Fruit fly (Drosophila melanogaster) whole organism, embryonic: Measurements from ENCODE around the gene FASN2.

Source experiments
- Blimp-1 ChIP-seq: fragments of 200-800 bp; sonication (Bioruptor generic); optimal IDR thresholded peaks from 3 replicates; lab custom pipeline; 2018; ENCODE audit warnings: missing biosample characterization, missing genetic modification characterization, mild to moderate bottlenecking, moderate library complexity, missing genetic modification reagents
- C15 ChIP-seq: fragments of 200-800 bp; sonication (Bioruptor generic); IDR thresholded peaks from 3 replicates; pipeline ENCODE4 v1.3.6; 2022; ENCODE audit warnings: missing biosample characterization, missing genetic modification characterization
- CG10267 ChIP-seq: fragments of 200-800 bp; sonication (Bioruptor generic); optimal IDR thresholded peaks from 2 replicates; lab custom pipeline; 2018; ENCODE audit warnings: missing biosample characterization, mild to moderate bottlenecking, missing genetic modification characterization, moderate library complexity
- CG10565 ChIP-seq: fragments of 200-800 bp; sonication (Bioruptor generic); optimal IDR thresholded peaks from 3 replicates; lab custom pipeline; 2016; ENCODE audit warnings: missing biosample characterization, mild to moderate bottlenecking, missing genetic modification characterization
- CG11093 ChIP-seq: fragments of 200-800 bp; sonication (Bioruptor generic); IDR thresholded peaks from 3 replicates; pipeline ENCODE4 v1.3.6; 2022; ENCODE audit warnings: missing biosample characterization, missing genetic modification characterization
- CG14965 ChIP-seq: fragments of 200-800 bp; sonication (Bioruptor generic); optimal IDR thresholded peaks from 2 replicates; lab custom pipeline; 2016; ENCODE audit warnings: missing biosample characterization, missing genetic modification characterization, borderline replicate concordance
- CG1529 ChIP-seq: fragments of 200-800 bp; sonication (Bioruptor generic); optimal IDR thresholded peaks from 3 replicates; lab custom pipeline; 2018; ENCODE audit warnings: missing biosample characterization, missing genetic modification characterization
- CG17328 ChIP-seq: fragments of 200-800 bp; sonication (Bioruptor generic); IDR thresholded peaks from 2 replicates; pipeline ENCODE4 v1.3.6; 2022; ENCODE audit warnings: missing biosample characterization, missing genetic modification characterization
- CG17361 ChIP-seq: fragments of 200-800 bp; sonication (Bioruptor generic); IDR thresholded peaks from 3 replicates; pipeline ENCODE4 v1.3.6; 2022; ENCODE audit warnings: missing biosample characterization, missing genetic modification characterization
- CG17385 ChIP-seq: fragments of 200-800 bp; sonication (Bioruptor generic); optimal IDR thresholded peaks from 3 replicates; lab custom pipeline; 2018; ENCODE audit warnings: missing biosample characterization, mild to moderate bottlenecking, missing genetic modification characterization
- CG17802 ChIP-seq: fragments of 200-800 bp; sonication (Bioruptor generic); optimal IDR thresholded peaks from 2 replicates; lab custom pipeline; 2018; ENCODE audit warnings: missing biosample characterization, mild to moderate bottlenecking, missing genetic modification characterization, moderate library complexity
- CG17912 ChIP-seq: fragments of 200-800 bp; sonication (Bioruptor generic); optimal IDR thresholded peaks from 2 replicates; lab custom pipeline; 2018; ENCODE audit warnings: missing biosample characterization, mild to moderate bottlenecking, missing genetic modification characterization
- CG18619 ChIP-seq: fragments of 200-800 bp; sonication (Bioruptor generic); optimal IDR thresholded peaks from 3 replicates; lab custom pipeline; 2017; ENCODE audit warnings: missing biosample characterization, mild to moderate bottlenecking, missing genetic modification characterization
- CG33557 ChIP-seq: fragments of 200-800 bp; sonication (Bioruptor generic); optimal IDR thresholded peaks from 2 replicates; lab custom pipeline; 2019; ENCODE audit warnings: missing biosample characterization, mild to moderate bottlenecking, missing genetic modification characterization, moderate library complexity
- CG3847 ChIP-seq: fragments of 200-800 bp; sonication (Bioruptor generic); IDR thresholded peaks from 2 replicates; pipeline ENCODE4 v1.3.6; 2022; ENCODE audit warnings: missing biosample characterization, missing genetic modification characterization
- CG43689 ChIP-seq: fragments of 200-800 bp; sonication (Bioruptor generic); IDR thresholded peaks from 2 replicates; pipeline ENCODE4 v1.3.6; 2022; ENCODE audit warnings: missing biosample characterization, missing genetic modification characterization
- CG5245 ChIP-seq: fragments of 200-800 bp; sonication (Bioruptor generic); optimal IDR thresholded peaks from 3 replicates; lab custom pipeline; 2016; ENCODE audit warnings: missing biosample characterization, missing genetic modification characterization
- CG5953 ChIP-seq: fragments of 200-800 bp; sonication (Bioruptor generic); IDR thresholded peaks from 2 replicates; pipeline ENCODE4 v1.3.6; 2022; ENCODE audit warnings: missing biosample characterization, missing genetic modification characterization
- CG6654 ChIP-seq: fragments of 200-800 bp; sonication (Bioruptor generic); optimal IDR thresholded peaks from 2 replicates; lab custom pipeline; 2017; ENCODE audit warnings: missing biosample characterization, mild to moderate bottlenecking, missing genetic modification characterization
- CG8478 ChIP-seq: fragments of >200 bp; optimal IDR thresholded peaks from 2 replicates; lab custom pipeline; 2018
- CG8944 ChIP-seq: fragments of 200-800 bp; sonication (Bioruptor generic); optimal IDR thresholded peaks from 3 replicates; lab custom pipeline; 2016; ENCODE audit warnings: missing biosample characterization, missing genetic modification characterization
- CG9215 ChIP-seq: fragments of 200-800 bp; sonication (Bioruptor generic); IDR thresholded peaks from 2 replicates; pipeline ENCODE4 v1.3.6; 2022; ENCODE audit warnings: missing biosample characterization, missing genetic modification characterization
- CG9609 ChIP-seq: fragments of 200-800 bp; sonication (Bioruptor generic); optimal IDR thresholded peaks from 3 replicates; lab custom pipeline; 2016; ENCODE audit warnings: missing biosample characterization, missing genetic modification characterization
- CG9727 ChIP-seq: fragments of 200-800 bp; sonication (Bioruptor generic); optimal IDR thresholded peaks from 3 replicates; lab custom pipeline; 2017; ENCODE audit warnings: missing biosample characterization, mild to moderate bottlenecking, missing genetic modification characterization
- CrebB ChIP-seq: fragments of 200-800 bp; sonication (Bioruptor generic); optimal IDR thresholded peaks from 3 replicates; lab custom pipeline; 2018; ENCODE audit warnings: missing biosample characterization, mild to moderate bottlenecking, missing genetic modification characterization
- Drgx ChIP-seq: fragments of 200-800 bp; sonication (Bioruptor generic); IDR thresholded peaks from 2 replicates; pipeline ENCODE4 v1.3.6; 2022; ENCODE audit warnings: missing biosample characterization, missing genetic modification characterization
- E2f1 ChIP-seq: fragments of 200-800 bp; sonication (Bioruptor generic); IDR thresholded peaks from 2 replicates; pipeline ENCODE4 v1.3.6; 2022; ENCODE audit warnings: missing biosample characterization, missing genetic modification characterization
- Fer2 ChIP-seq: fragments of 200-800 bp; sonication (Bioruptor generic); optimal IDR thresholded peaks from 2 replicates; lab custom pipeline; 2018; ENCODE audit warnings: missing biosample characterization, mild to moderate bottlenecking, missing genetic modification characterization, moderate library complexity
- H2.0 ChIP-seq: fragments of 200-800 bp; sonication (Bioruptor generic); IDR thresholded peaks from 2 replicates; pipeline ENCODE4 v1.3.6; 2022; ENCODE audit warnings: missing biosample characterization, missing genetic modification characterization
- Kr ChIP-seq: fragments of 200-800 bp; sonication (Bioruptor generic); optimal IDR thresholded peaks from 2 replicates; lab custom pipeline; 2017; ENCODE audit warnings: missing biosample characterization, mild to moderate bottlenecking, missing genetic modification characterization
- NC2β ChIP-seq: fragments of 200-800 bp; sonication (Bioruptor generic); optimal IDR thresholded peaks from 2 replicates; lab custom pipeline; 2016; ENCODE audit warnings: missing biosample characterization, missing genetic modification characterization
- Sox102F ChIP-seq: fragments of 200-800 bp; sonication (Bioruptor generic); optimal IDR thresholded peaks from 2 replicates; lab custom pipeline; 2018; ENCODE audit warnings: missing biosample characterization, mild to moderate bottlenecking, missing genetic modification characterization, moderate library complexity
- crc ChIP-seq: fragments of 200-800 bp; sonication (Bioruptor generic); optimal IDR thresholded peaks from 2 replicates; lab custom pipeline; 2016; ENCODE audit warnings: missing biosample characterization, missing genetic modification characterization
- cwo ChIP-seq: fragments of 200-800 bp; sonication (Bioruptor generic); optimal IDR thresholded peaks from 3 replicates; lab custom pipeline; 2017; ENCODE audit warnings: missing biosample characterization, missing genetic modification characterization, mild to moderate bottlenecking, moderate library complexity, missing genetic modification reagents
- dpn ChIP-seq, 2 experiments: fragments of 200-800 bp; sonication (Bioruptor generic); optimal IDR thresholded peaks; 3 replicates each; lab custom pipeline; 2016; ENCODE audit warnings: missing biosample characterization in 2 of 2, missing genetic modification characterization in 2 of 2
- en ChIP-seq: fragments of 200-800 bp; sonication (Bioruptor generic); optimal IDR thresholded peaks from 2 replicates; lab custom pipeline; 2016; ENCODE audit warnings: missing biosample characterization, missing genetic modification characterization
- fd102C ChIP-seq: fragments of 200-800 bp; sonication (Bioruptor generic); optimal IDR thresholded peaks from 2 replicates; lab custom pipeline; 2018; ENCODE audit warnings: missing biosample characterization, mild to moderate bottlenecking, missing genetic modification characterization, moderate library complexity
- fru ChIP-seq: fragments of >200 bp; optimal IDR thresholded peaks from 2 replicates; lab custom pipeline; 2017
- grn ChIP-seq: fragments of 200-800 bp; sonication (Bioruptor generic); optimal IDR thresholded peaks from 3 replicates; lab custom pipeline; 2017; ENCODE audit warnings: missing biosample characterization, missing genetic modification characterization
- gsb-n ChIP-seq: fragments of 200-800 bp; sonication (Bioruptor generic); optimal IDR thresholded peaks from 3 replicates; lab custom pipeline; 2018; ENCODE audit warnings: missing biosample characterization, mild to moderate bottlenecking, missing genetic modification characterization
- klu ChIP-seq: fragments of 200-800 bp; sonication (Bioruptor generic); IDR thresholded peaks from 2 replicates; pipeline ENCODE4 v1.3.6; 2022; ENCODE audit warnings: missing biosample characterization, missing genetic modification characterization
- mld ChIP-seq: fragments of 200-800 bp; sonication (Bioruptor generic); IDR thresholded peaks from 3 replicates; pipeline ENCODE4 v1.3.6; 2022; ENCODE audit warnings: missing biosample characterization, missing genetic modification characterization; ENCODE audit not compliant: partially characterized antibody
- nau ChIP-seq: fragments of 200-800 bp; sonication (Bioruptor generic); optimal IDR thresholded peaks from 3 replicates; lab custom pipeline; 2017; ENCODE audit warnings: missing biosample characterization, mild to moderate bottlenecking, missing genetic modification characterization, missing genetic modification reagents
- peb ChIP-seq: fragments of 200-800 bp; sonication (Bioruptor generic); IDR thresholded peaks from 2 replicates; pipeline ENCODE4 v1.3.6; 2022; ENCODE audit warnings: missing biosample characterization, missing genetic modification characterization
- pzg ChIP-seq: fragments of 200-800 bp; sonication (Bioruptor generic); optimal IDR thresholded peaks from 3 replicates; lab custom pipeline; 2018; ENCODE audit warnings: missing biosample characterization, mild to moderate bottlenecking, missing genetic modification characterization, moderate library complexity
- sim ChIP-seq: fragments of 200-800 bp; sonication (Bioruptor generic); IDR thresholded peaks from 2 replicates; pipeline ENCODE4 v1.3.6; 2022; ENCODE audit warnings: missing biosample characterization, missing genetic modification characterization
- sqz ChIP-seq: fragments of 200-800 bp; sonication (Bioruptor generic); optimal IDR thresholded peaks from 3 replicates; lab custom pipeline; 2018; ENCODE audit warnings: missing biosample characterization, mild to moderate bottlenecking, missing genetic modification characterization
- tio ChIP-seq: fragments of 200-800 bp; sonication (Bioruptor generic); optimal IDR thresholded peaks from 2 replicates; lab custom pipeline; 2017; ENCODE audit warnings: missing biosample characterization, missing genetic modification characterization, inconsistent platforms
- tll ChIP-seq, 2 experiments: fragments of 200-800 bp in 1 of 2; fragments of >200 bp in 1 of 2; sonication (Bioruptor generic) in 1 of 2; optimal IDR thresholded peaks; 2 replicates each; lab custom pipeline; 2017 to 2019; ENCODE audit warnings: missing biosample characterization in 2 of 2, missing genetic modification characterization in 2 of 2, mild to moderate bottlenecking in 1 of 2, moderate library complexity in 1 of 2
- toy ChIP-seq: fragments of 200-800 bp; sonication (Bioruptor generic); IDR thresholded peaks from 2 replicates; pipeline ENCODE4 v1.3.6; 2022; ENCODE audit warnings: missing biosample characterization, missing genetic modification characterization
- tx ChIP-seq: fragments of 200-800 bp; sonication (Bioruptor generic); optimal IDR thresholded peaks from 2 replicates; lab custom pipeline; 2016; ENCODE audit warnings: missing biosample characterization, missing genetic modification characterization
- wek ChIP-seq: fragments of 200-800 bp; sonication (Bioruptor generic); optimal IDR thresholded peaks from 3 replicates; lab custom pipeline; 2018; ENCODE audit warnings: missing biosample characterization, mild to moderate bottlenecking, missing genetic modification characterization, moderate library complexity
- yki ChIP-seq: fragments of >200 bp; optimal IDR thresholded peaks from 3 replicates; lab custom pipeline; 2018

FASN2 gene

DNA sequence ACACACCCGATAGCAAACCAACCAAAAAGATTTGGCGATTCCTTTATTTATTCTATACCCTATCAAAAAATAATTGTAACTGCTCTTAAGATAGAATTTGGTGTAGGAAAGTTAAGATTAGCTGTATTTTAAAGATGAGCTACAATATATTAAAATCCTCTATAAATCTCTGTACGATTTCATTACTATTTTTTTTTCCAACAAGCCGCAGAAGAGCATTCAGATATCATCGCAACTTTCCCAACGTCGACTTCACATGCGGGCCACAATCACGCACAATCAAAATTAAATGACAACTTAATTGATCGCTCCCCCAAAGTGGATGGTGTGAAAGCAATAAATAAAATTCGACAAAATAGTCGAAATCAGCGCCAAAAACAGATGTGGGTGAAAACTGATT, 48.8 kb downstream of the FASN2 start (continued):
- TF ChIP-seq CG17385 (GFP tag; lab: Kevin White, UChicago) (peak; percentile 34), mld (no peak), CG3847 (no peak), nau (GFP tag; lab: Kevin White, UChicago) (no peak), CG10565 (GFP tag; lab: Kevin White, UChicago) (no peak), C15 (GFP tag; lab: Robert Waterston, UW) (no peak), CG17912 (GFP tag; lab: Kevin White, UChicago) (no peak), CG17361 (0 out of 3 replicates have a peak, but pooled peaks have one; percentile 23), CG9727 (GFP tag; lab: Kevin White, UChicago) (no peak), crc (GFP tag; lab: Kevin White, UChicago) (no peak), CG14965 (no peak), tll (GFP tag; optimal IDR thresholded peaks at IDR 0.05; lab: Kevin White, UChicago) (no peak), CG17802 (tag; lab: Kevin White, UChicago) (no peak), CG17328 (GFP tag; lab: Robert Waterston, UW) (peak; percentile 48), peb (GFP tag; lab: Robert Waterston, UW) (no peak), klu (GFP tag; lab: Robert Waterston, UW) (no peak), CG18619 (GFP tag; lab: Kevin White, UChicago) (peak; percentile 9), tx (GFP tag; lab: Kevin White, UChicago) (no peak), CG43689 (GFP tag; lab: Robert Waterston, UW) (no peak), Blimp-1 (GFP tag; lab: Kevin White, UChicago) (peak; percentile 28), Fer2 (tag; lab: Kevin White, UChicago) (no peak), tio (GFP tag; lab: Kevin White, UChicago) (no peak), Sox102F (GFP tag; lab: Kevin White, UChicago) (peak; percentile 69), Drgx (GFP tag; lab: Robert Waterston, UW) (0 out of 2 replicates have a peak, but pooled peaks have one; percentile 19), CG11093 (no peak), sim (GFP tag; lab: Robert Waterston, UW) (no peak), en (GFP tag; lab: Kevin White, UChicago) (no peak), wek (no peak), Kr (no peak), CG6654 (GFP tag; lab: Kevin White, UChicago) (no peak), CG9215 (no peak), fd102C (GFP tag; lab: Kevin White, UChicago) (no peak), CG5953 (GFP tag; lab: Robert Waterston, UW) (no peak), CG1529 (peak; percentile 18), sqz (GFP tag; lab: Kevin White, UChicago) (no peak), cwo (GFP tag; lab: Kevin White, UChicago) (peak; percentile 44), CrebB (tag; lab: Kevin White, UChicago) (no peak), CG33557 (GFP tag; lab: Kevin White, UChicago) (no peak), gsb-n (tag; lab: Kevin White, UChicago) (no peak), CG9609 (GFP tag; lab: Kevin White, UChicago) (no peak), H2.0 (GFP tag; lab: Robert Waterston, UW) (no peak), pzg (no peak), fru (no peak), dpn (GFP tag; optimal IDR thresholded peaks at IDR 0.05; lab: Kevin White, UChicago) (peak; percentile 14 to 27), grn (GFP tag; lab: Kevin White, UChicago) (peak; percentile 24), CG8478 (lab: Kevin White, UChicago) (no peak), E2f1 (GFP tag; lab: Robert Waterston, UW) (peak; percentile 52), CG5245 (no peak), CG10267 (no peak), yki (lab: Kevin White, UChicago) (no peak), NC2β (no peak), toy (GFP tag; lab: Robert Waterston, UW) (no peak), CG8944 (GFP tag; lab: Kevin White, UChicago) (no peak)
